Worm (Caenorhabditis elegans) whole organism, mixed stage, embryonic: ENCODE data around the gene clec-149.

ENCODE experiments used
- M03D4.4 ChIP-seq: sonication (generic microtip); optimal IDR thresholded peaks from 2 replicates; lab custom pipeline; 2017; ENCODE audit warnings: mild to moderate bottlenecking, missing genetic modification characterization, missing compliant biosample characterization
- bed-3 ChIP-seq: fragments of 200-800 bp; sonication (Bioruptor generic); optimal IDR thresholded peaks from 3 replicates; lab custom pipeline; 2018; ENCODE audit warnings: mild to moderate bottlenecking, missing genetic modification characterization, moderate library complexity, missing compliant biosample characterization
- blmp-1 ChIP-seq: fragments of 150-350 bp; optimal IDR thresholded peaks from 2 replicates; lab custom pipeline; 2014; ENCODE audit warnings: missing biosample characterization, missing genetic modification characterization
- ceh-39 ChIP-seq: fragments of 150-350 bp; optimal IDR thresholded peaks from 2 replicates; lab custom pipeline; 2014; ENCODE audit warnings: missing biosample characterization, missing genetic modification characterization
- ceh-43 ChIP-seq: fragments of 200-800 bp; sonication (Bioruptor generic); optimal IDR thresholded peaks from 2 replicates; lab custom pipeline; 2018; ENCODE audit warnings: mild to moderate bottlenecking, missing genetic modification characterization, moderate library complexity, missing compliant biosample characterization
- ces-1 ChIP-seq: fragments of 150-350 bp; optimal IDR thresholded peaks from 2 replicates; lab custom pipeline; 2014; ENCODE audit warnings: missing biosample characterization, missing genetic modification reagents, missing genetic modification characterization
- cnd-1 ChIP-seq: fragments of 200-800 bp; sonication (Bioruptor generic); optimal IDR thresholded peaks from 2 replicates; lab custom pipeline; 2018; ENCODE audit warnings: mild to moderate bottlenecking, missing genetic modification characterization, missing compliant biosample characterization
- drap-1 ChIP-seq: fragments of 200-800 bp; sonication (Bioruptor generic); optimal IDR thresholded peaks from 3 replicates; lab custom pipeline; 2018; ENCODE audit warnings: mild to moderate bottlenecking, missing genetic modification characterization, missing compliant biosample characterization
- elt-3 ChIP-seq: fragments of 150-350 bp; optimal IDR thresholded peaks from 2 replicates; lab custom pipeline; 2014; ENCODE audit warnings: missing biosample characterization, missing genetic modification characterization
- flh-1 ChIP-seq: fragments of 200-800 bp; sonication (Bioruptor generic); optimal IDR thresholded peaks from 2 replicates; lab custom pipeline; 2018; ENCODE audit warnings: mild to moderate bottlenecking, missing genetic modification characterization, moderate library complexity, missing compliant biosample characterization
- hlh-1 ChIP-seq: fragments of 150-350 bp; optimal IDR thresholded peaks from 2 replicates; lab custom pipeline; 2014; ENCODE audit warnings: missing biosample characterization, missing genetic modification reagents, missing genetic modification characterization
- lin-13 ChIP-seq: fragments of 150-350 bp; optimal IDR thresholded peaks from 2 replicates; lab custom pipeline; 2014; ENCODE audit warnings: missing biosample characterization, missing genetic modification characterization
- lin-32 ChIP-seq: fragments of 200-800 bp; sonication (Bioruptor generic); optimal IDR thresholded peaks from 2 replicates; lab custom pipeline; 2018; ENCODE audit warnings: mild to moderate bottlenecking, missing genetic modification characterization, missing compliant biosample characterization
- mab-5 ChIP-seq: fragments of 150-350 bp; optimal IDR thresholded peaks from 2 replicates; lab custom pipeline; 2014; ENCODE audit warnings: missing biosample characterization, missing genetic modification characterization
- mls-2 ChIP-seq: sonication (generic microtip); optimal IDR thresholded peaks from 2 replicates; lab custom pipeline; 2016; ENCODE audit warnings: mild to moderate bottlenecking, missing genetic modification characterization, moderate library complexity, missing compliant biosample characterization
- nhr-12 ChIP-seq: fragments of 150-350 bp; optimal IDR thresholded peaks from 2 replicates; lab custom pipeline; 2014; ENCODE audit warnings: missing biosample characterization, missing genetic modification characterization
- nhr-2 ChIP-seq: fragments of 150-350 bp; optimal IDR thresholded peaks from 2 replicates; lab custom pipeline; 2014; ENCODE audit warnings: missing biosample characterization, missing genetic modification characterization
- nhr-237 ChIP-seq: fragments of 150-350 bp; optimal IDR thresholded peaks from 2 replicates; lab custom pipeline; 2014; ENCODE audit warnings: missing biosample characterization, missing genetic modification characterization
- nhr-28 ChIP-seq: fragments of 150-350 bp; optimal IDR thresholded peaks from 2 replicates; lab custom pipeline; 2014; ENCODE audit warnings: missing biosample characterization, missing genetic modification characterization
- nhr-76 ChIP-seq: sonication (generic microtip); optimal IDR thresholded peaks from 2 replicates; lab custom pipeline; 2017; ENCODE audit warnings: missing biosample characterization, missing genetic modification characterization
- pha-4 ChIP-seq: fragments of 150-350 bp; optimal IDR thresholded peaks from 2 replicates; lab custom pipeline; 2018; ENCODE audit warnings: missing biosample characterization, missing genetic modification reagents, missing genetic modification characterization
- sem-2 ChIP-seq: fragments of 200-800 bp; sonication (Bioruptor generic); optimal IDR thresholded peaks from 2 replicates; lab custom pipeline; 2018; ENCODE audit warnings: mild to moderate bottlenecking, missing genetic modification characterization, missing compliant biosample characterization
- snpc-4 ChIP-seq: fragments of 150-350 bp; optimal IDR thresholded peaks from 2 replicates; lab custom pipeline; 2014; ENCODE audit warnings: missing biosample characterization, missing genetic modification characterization
- tbx-8 ChIP-seq: fragments of 200-800 bp; sonication (Bioruptor generic); optimal IDR thresholded peaks from 2 replicates; lab custom pipeline; 2018; ENCODE audit warnings: mild to moderate bottlenecking, missing genetic modification characterization, moderate library complexity, missing compliant biosample characterization
- unc-120 ChIP-seq: sonication (generic microtip); optimal IDR thresholded peaks from 2 replicates; lab custom pipeline; 2017; ENCODE audit warnings: missing genetic modification characterization, missing compliant biosample characterization; ENCODE audit not compliant: poor library complexity, severe bottlenecking
- unc-39 ChIP-seq: fragments of 150-350 bp; optimal IDR thresholded peaks from 2 replicates; lab custom pipeline; 2014; ENCODE audit warnings: missing biosample characterization, missing genetic modification characterization
- ztf-11 ChIP-seq: fragments of 150-350 bp; optimal IDR thresholded peaks from 2 replicates; lab custom pipeline; 2014; ENCODE audit warnings: missing biosample characterization, missing genetic modification characterization

The clec-149 gene

DNA sequence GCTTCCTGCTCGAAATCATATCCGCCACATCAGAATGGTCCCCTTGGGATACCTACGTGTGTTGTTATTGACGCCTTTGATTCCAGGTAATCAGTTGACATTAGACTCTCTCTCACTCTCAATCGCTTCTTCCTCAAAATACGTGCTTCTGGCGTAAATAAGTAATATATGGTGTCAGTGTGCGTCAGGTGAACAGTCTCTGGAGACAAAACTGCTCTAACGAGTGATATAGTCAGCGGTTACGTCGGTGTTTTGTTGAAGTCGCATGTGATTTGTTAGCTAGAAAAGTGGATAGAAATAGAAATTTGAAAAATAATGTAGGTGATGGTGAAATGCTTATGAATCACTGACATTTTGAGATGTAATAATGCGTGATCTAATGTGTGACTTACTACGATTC is 21.0 kb upstream of the clec-149 start:
- no peak for TF ChIP-seq snpc-4 (tag; lab: Kevin White, UChicago)
- no peak for TF ChIP-seq ceh-39 (tag; lab: Kevin White, UChicago)
- TF ChIP-seq lin-32 (GFP tag; lab: Kevin White, UChicago): no peak
- TF ChIP-seq unc-120 (tag; lab: Kevin White, UChicago): no peak
- no peak for TF ChIP-seq ces-1 (GFP tag; lab: Kevin White, UChicago)
- no peak for TF ChIP-seq pha-4 (tag; lab: Kevin White, UChicago)
- no peak for TF ChIP-seq lin-13 (tag; lab: Kevin White, UChicago)
- TF ChIP-seq bed-3: no peak
- TF ChIP-seq tbx-8 (GFP tag; lab: Kevin White, UChicago): no peak
- no peak for TF ChIP-seq unc-39 (tag; lab: Kevin White, UChicago)

DNA sequence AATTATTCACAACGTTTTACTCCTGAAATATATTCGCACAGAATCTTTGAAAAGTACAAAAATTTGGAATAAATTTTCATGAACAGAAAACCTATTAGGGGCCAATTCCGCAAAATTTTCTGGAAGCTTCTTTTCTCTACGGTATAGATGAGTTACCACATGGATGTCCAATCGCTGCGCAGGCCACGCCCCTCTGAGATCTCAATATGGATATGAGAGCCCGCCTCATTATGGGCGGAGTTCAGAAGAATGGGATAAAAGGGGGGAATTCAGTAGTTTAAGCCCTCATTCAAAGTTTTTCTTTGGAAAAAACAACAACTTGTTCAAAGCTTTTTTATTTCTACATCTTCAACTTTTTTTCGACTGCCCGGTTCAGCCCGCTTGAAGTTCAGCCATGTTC is 11.5 kb upstream of the clec-149 start, which contains the start of gene daf-7:
Gene daf-7, plus strand, starts transcription at position 301 of the 400 bp plus-strand sequence.
- TF ChIP-seq ceh-39 (tag; lab: Kevin White, UChicago) (no peak), unc-120 (tag; lab: Kevin White, UChicago) (no peak), mls-2 (tag; lab: Kevin White, UChicago) (no peak), ztf-11 (tag; lab: Kevin White, UChicago) (no peak), nhr-237 (tag; lab: Kevin White, UChicago) (no peak), elt-3 (tag; lab: Kevin White, UChicago) (no peak), bed-3 (no peak)
- TF ChIP-seq, all 35 proteins: peak for 0

DNA sequence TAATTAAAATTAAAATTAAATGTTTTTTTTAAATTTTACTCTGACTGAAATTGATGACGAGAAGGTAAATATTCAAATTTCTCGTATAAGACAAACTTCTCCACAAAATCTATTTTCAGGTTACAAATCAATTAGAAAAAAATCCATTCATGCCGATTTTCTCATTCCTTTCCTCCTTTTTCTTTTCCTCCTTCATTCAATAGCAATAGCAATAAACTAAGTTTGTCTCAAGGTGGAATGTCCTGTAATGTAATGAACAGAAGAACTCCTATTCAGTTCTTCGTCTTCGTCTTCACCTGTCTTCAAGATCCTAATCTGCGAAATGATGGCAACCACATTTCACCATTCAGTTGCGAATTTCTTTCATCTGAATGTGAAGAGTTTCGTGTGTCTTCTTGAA is 7.2 kb upstream of the clec-149 start, which contains the start of gene dac-1:
Gene dac-1, plus strand, starts transcription at position 301 of the 400 bp plus-strand sequence.
- TF ChIP-seq lin-13 (tag; lab: Kevin White, UChicago) (no peak), hlh-1 (tag; lab: Kevin White, UChicago) (no peak), ceh-39 (tag; lab: Kevin White, UChicago) (no peak), lin-32 (GFP tag; lab: Kevin White, UChicago) (no peak), nhr-76 (tag; lab: Kevin White, UChicago) (no peak), M03D4.4 (no peak), cnd-1 (tag; lab: Kevin White, UChicago) (no peak), unc-39 (tag; lab: Kevin White, UChicago) (no peak), tbx-8 (GFP tag; lab: Kevin White, UChicago) (no peak)

DNA sequence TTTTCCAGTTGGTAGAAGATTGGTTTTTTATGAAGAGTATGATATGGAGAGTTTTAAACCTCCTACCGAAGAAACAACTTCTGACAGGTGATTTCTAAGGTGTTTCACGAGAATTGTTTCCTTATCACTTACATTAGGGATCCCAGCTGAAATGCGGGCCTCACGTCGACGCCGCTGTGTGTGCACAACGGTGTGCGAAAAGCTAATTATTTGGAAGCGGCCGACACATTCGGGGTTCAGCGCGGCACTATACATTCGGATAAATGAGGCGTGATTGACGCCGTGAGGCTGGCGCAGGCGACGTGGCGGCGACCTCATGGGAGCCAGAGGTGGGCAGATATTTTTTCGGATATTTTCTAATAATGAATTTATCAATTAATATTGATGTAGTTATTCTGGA is 3.7 kb upstream of the clec-149 start:
- TF ChIP-seq flh-1 (GFP tag; lab: Kevin White, UChicago) (no peak), hlh-1 (tag; lab: Kevin White, UChicago) (no peak), nhr-12 (tag; lab: Kevin White, UChicago) (no peak), sem-2 (no peak), nhr-28 (tag; lab: Kevin White, UChicago) (no peak), mab-5 (tag; lab: Kevin White, UChicago) (no peak), ceh-43 (GFP tag; lab: Kevin White, UChicago) (no peak)

DNA sequence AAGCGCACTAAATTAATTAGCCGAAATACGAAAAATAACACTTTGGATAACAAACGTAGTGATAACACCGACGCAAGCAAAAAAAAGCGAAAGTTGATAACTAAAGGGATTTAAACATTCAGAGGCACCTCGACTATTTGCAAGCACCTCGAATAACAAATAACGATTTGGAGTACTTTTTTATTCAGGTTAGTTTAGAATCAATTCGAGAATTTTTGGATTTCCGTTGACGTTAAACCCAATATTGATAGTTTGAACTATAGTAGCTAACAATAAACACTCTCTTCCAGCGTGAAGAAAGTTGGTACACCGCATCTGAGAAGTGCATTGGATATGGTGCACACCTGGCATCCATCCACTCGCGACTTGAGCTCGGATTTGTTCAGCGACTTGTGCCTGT is 2.2 kb downstream of the clec-149 start:
- no peak for TF ChIP-seq M03D4.4
- no peak for TF ChIP-seq bed-3
- TF ChIP-seq ceh-43 (GFP tag; lab: Kevin White, UChicago): no peak
- no peak for TF ChIP-seq ces-1 (GFP tag; lab: Kevin White, UChicago)
- no peak for TF ChIP-seq blmp-1 (tag; lab: Kevin White, UChicago)

DNA sequence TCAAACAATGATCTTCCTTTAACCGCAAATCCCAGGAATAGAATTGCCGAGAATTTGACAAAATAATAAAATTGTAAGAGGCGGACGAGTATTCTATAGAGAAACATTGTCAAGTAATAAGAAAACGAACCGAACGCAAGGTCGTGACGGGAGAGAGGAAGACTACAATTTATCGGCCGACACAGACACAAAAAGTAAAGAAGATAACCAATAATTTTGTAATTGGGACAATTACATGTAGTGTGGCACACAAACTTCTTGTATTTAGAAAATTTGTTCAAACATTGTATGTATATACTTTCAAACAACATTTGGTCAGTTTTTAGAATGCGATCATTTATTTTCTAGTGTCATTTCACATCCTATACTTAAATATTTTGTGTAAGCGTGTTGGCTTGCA is 8.9 kb downstream of the clec-149 start, which contains the start of gene ceeh-1:
Gene ceeh-1, minus strand, starts transcription at position 317 of the 400 bp plus-strand sequence.
- TF ChIP-seq drap-1 (GFP tag; lab: Kevin White, UChicago) (no peak), lin-32 (GFP tag; lab: Kevin White, UChicago) (no peak), elt-3 (tag; lab: Kevin White, UChicago) (no peak), nhr-2 (tag; lab: Kevin White, UChicago) (no peak), unc-39 (tag; lab: Kevin White, UChicago) (no peak), nhr-12 (tag; lab: Kevin White, UChicago) (no peak)
